Comparison of ENCODE assay signal across 2 worm cellular contexts in genomic region chrV:1821287-1821686, ce11.
A peak's percentile ranks its signal among the peaks of the same experiment; 100 is the strongest.
TF ChIP-seq lines count a peak whose summit lies in the region.

Gene gly-7, minus strand, starts transcription at chrV:1821323.
Gene mrpl-39, plus strand, starts transcription at chrV:1821579.

TF ChIP-seq in whole organism, L2 larva, 48 proteins besides CTCF, POLR2A, EP300 and RAD21 (continued from another document):
- TF ChIP-seq elt-1 (tag; optimal IDR thresholded peaks at IDR 0.05; lab: Kevin White, UChicago) (no peak), mdl-1 (tag; optimal IDR thresholded peaks at IDR 0.05; lab: Kevin White, UChicago) (no peak), ceh-16 (tag; optimal IDR thresholded peaks at IDR 0.05; lab: Kevin White, UChicago) (no peak), dmd-4 (tag; optimal IDR thresholded peaks at IDR 0.05; lab: Kevin White, UChicago) (no peak), zag-1 (tag; optimal IDR thresholded peaks at IDR 0.05; lab: Kevin White, UChicago) (no peak), elt-3 (tag; optimal IDR thresholded peaks at IDR 0.05; lab: Kevin White, UChicago) (no peak), alr-1 (tag; optimal IDR thresholded peaks at IDR 0.05; lab: Kevin White, UChicago) (no peak), ztf-11 (tag; optimal IDR thresholded peaks at IDR 0.05; lab: Kevin White, UChicago) (no peak), nhr-6 (tag; optimal IDR thresholded peaks at IDR 0.05; lab: Kevin White, UChicago) (no peak), lin-13 (GFP tag; optimal IDR thresholded peaks at IDR 0.05; lab: Kevin White, UChicago) (no peak), unc-39 (tag; optimal IDR thresholded peaks at IDR 0.05; lab: Kevin White, UChicago) (no peak), lin-39 (tag; optimal IDR thresholded peaks at IDR 0.05; lab: Kevin White, UChicago) (no peak), nhr-21 (tag; optimal IDR thresholded peaks at IDR 0.05; lab: Kevin White, UChicago) (no peak), nhr-23 (tag; optimal IDR thresholded peaks at IDR 0.05; lab: Kevin White, UChicago) (no peak), skn-1 (tag; optimal IDR thresholded peaks at IDR 0.05; lab: Kevin White, UChicago) (no peak), nhr-77 (tag; optimal IDR thresholded peaks at IDR 0.05; lab: Kevin White, UChicago) (no peak), mab-5 (tag; optimal IDR thresholded peaks at IDR 0.05; lab: Kevin White, UChicago) (no peak), sem-4 (tag; optimal IDR thresholded peaks at IDR 0.05; lab: Kevin White, UChicago) (no peak), sma-3 (GFP tag; optimal IDR thresholded peaks at IDR 0.05; lab: Kevin White, UChicago) (peak; percentile 23), ama-1 (optimal IDR thresholded peaks at IDR 0.05; lab: Kevin White, UChicago) (no peak), Y55F3AM.14 (GFP tag; optimal IDR thresholded peaks at IDR 0.05; lab: Kevin White, UChicago) (no peak), snpc-4 (tag; optimal IDR thresholded peaks at IDR 0.05; lab: Kevin White, UChicago) (no peak), nhr-11 (tag; optimal IDR thresholded peaks at IDR 0.05; lab: Kevin White, UChicago) (no peak), nhr-129 (tag; optimal IDR thresholded peaks at IDR 0.05; lab: Kevin White, UChicago) (peak; percentile 30), nhr-237 (tag; optimal IDR thresholded peaks at IDR 0.05; lab: Kevin White, UChicago) (no peak)
TF ChIP-seq in whole organism, L2 larva: peak in this region for 9.

TF ChIP-seq in whole organism, late embryonic, 69 proteins besides CTCF, POLR2A, EP300 and RAD21 (continued from another document):
- peak; percentile 47 for TF ChIP-seq ztf-16 (tag; optimal IDR thresholded peaks at IDR 0.05; lab: Kevin White, UChicago)
- peak; percentile 6 for TF ChIP-seq ahr-1 (tag; optimal IDR thresholded peaks at IDR 0.05; lab: Kevin White, UChicago)
- TF ChIP-seq nhr-232 (tag; optimal IDR thresholded peaks at IDR 0.05; lab: Kevin White, UChicago), result no peak
- TF ChIP-seq pat-9 (tag; optimal IDR thresholded peaks at IDR 0.05; lab: Kevin White, UChicago), result peak; percentile 48
- peak; percentile 33 for TF ChIP-seq pha-2 (tag; optimal IDR thresholded peaks at IDR 0.05; lab: Kevin White, UChicago)
- peak; percentile 14 for TF ChIP-seq ceh-19 (GFP tag; optimal IDR thresholded peaks at IDR 0.05; lab: Kevin White, UChicago)
- no peak for TF ChIP-seq ceh-6 (GFP tag; optimal IDR thresholded peaks at IDR 0.05; lab: Kevin White, UChicago)
- TF ChIP-seq npax-4 (tag; optimal IDR thresholded peaks at IDR 0.05; lab: Kevin White, UChicago), result no peak
- TF ChIP-seq ref-2 (tag; optimal IDR thresholded peaks at IDR 0.05; lab: Kevin White, UChicago), result no peak
- peak; percentile 55 for TF ChIP-seq tbx-2 (tag; optimal IDR thresholded peaks at IDR 0.05; lab: Kevin White, UChicago)
- no peak for TF ChIP-seq ceh-9 (tag; optimal IDR thresholded peaks at IDR 0.05; lab: Kevin White, UChicago)
- no peak for TF ChIP-seq syd-9 (tag; optimal IDR thresholded peaks at IDR 0.05; lab: Kevin White, UChicago)
- peak; percentile 7 for TF ChIP-seq odd-2 (tag; optimal IDR thresholded peaks at IDR 0.05; lab: Kevin White, UChicago)
